Fruit fly (Drosophila melanogaster) whole organism: ENCODE results near the gene Past1.

Experiments
- CG8478 ChIP-seq: fragments of >200 bp; optimal IDR thresholded peaks from 2 replicates; lab custom pipeline; 2018; ENCODE audit warnings: inconsistent platforms
- Dll ChIP-seq: fragments of >200 bp; optimal IDR thresholded peaks from 2 replicates; lab custom pipeline; 2017
- pan ChIP-seq: fragments of >200 bp; optimal IDR thresholded peaks from 2 replicates; lab custom pipeline; 2017
- psq ChIP-seq: fragments of >200 bp; optimal IDR thresholded peaks from 2 replicates; lab custom pipeline; 2017
- usp ChIP-seq: fragments of >200 bp; optimal IDR thresholded peaks from 2 replicates; lab custom pipeline; 2017; ENCODE audit warnings: missing biosample characterization, missing genetic modification characterization, mixed read lengths

DNA sequence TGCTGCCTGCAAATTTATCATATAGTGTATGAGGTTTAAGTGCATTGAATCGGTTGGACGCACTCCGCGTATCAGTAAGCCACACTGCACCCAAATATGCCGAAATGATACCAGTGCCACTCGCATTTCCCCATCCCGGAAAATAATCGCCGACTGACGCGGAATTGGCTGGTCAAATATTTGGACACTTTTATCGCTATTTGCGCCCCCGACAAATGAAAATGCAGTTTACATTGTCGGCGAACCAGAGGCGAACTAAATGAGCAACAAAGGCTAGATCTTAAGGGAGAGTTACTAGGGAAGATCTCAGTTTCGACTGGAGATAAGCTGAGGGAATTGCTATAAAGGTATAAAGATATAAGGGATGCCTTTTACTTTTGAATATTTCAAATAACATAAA is 9.0 kb upstream of the Past1 start:
- TF ChIP-seq usp (GFP tag; lab: Kevin White, UChicago) (no peak), psq (lab: Kevin White, UChicago) (no peak), CG8478 (lab: Kevin White, UChicago) (no peak), pan (no peak), Dll (no peak)
